Worm (Caenorhabditis elegans) whole organism, early embryonic: ENCODE results near the gene T11F8.12.

ENCODE experiments used
- aly-1 ChIP-seq: sonication (generic microtip); optimal IDR thresholded peaks from 2 replicates; lab custom pipeline; 2016; ENCODE audit warnings: missing genetic modification characterization, missing compliant biosample characterization
- ama-1 ChIP-seq: fragments of 150-350 bp; optimal IDR thresholded peaks from 2 replicates; lab custom pipeline; 2014
- ceh-13 ChIP-seq: fragments of 200-800 bp; sonication (Bioruptor generic); optimal IDR thresholded peaks from 2 replicates; lab custom pipeline; 2018; ENCODE audit warnings: mild to moderate bottlenecking, missing genetic modification characterization, missing compliant biosample characterization
- flt-1 ChIP-seq: fragments of 200-800 bp; sonication (Bioruptor generic); IDR thresholded peaks from 2 replicates; pipeline ENCODE4 v1.3.6; 2022; ENCODE audit warnings: missing genetic modification characterization, missing compliant biosample characterization
- hmbx-1 ChIP-seq: sonication (generic microtip); optimal IDR thresholded peaks from 2 replicates; lab custom pipeline; 2016; ENCODE audit warnings: mild to moderate bottlenecking, missing genetic modification characterization, missing compliant biosample characterization
- hmg-4 ChIP-seq: fragments of 200-800 bp; sonication (Bioruptor generic); optimal IDR thresholded peaks from 2 replicates; lab custom pipeline; 2018; ENCODE audit warnings: mild to moderate bottlenecking, missing genetic modification characterization, missing compliant biosample characterization
- hnd-1 ChIP-seq: sonication (generic microtip); optimal IDR thresholded peaks from 2 replicates; lab custom pipeline; 2016; ENCODE audit warnings: missing genetic modification characterization, missing compliant biosample characterization
- pes-1 ChIP-seq: fragments of 200-800 bp; sonication (Bioruptor generic); IDR thresholded peaks from 2 replicates; pipeline ENCODE4 v1.3.6; 2022; ENCODE audit warnings: missing genetic modification reagents, missing genetic modification characterization, missing compliant biosample characterization
- scrt-1 ChIP-seq: fragments of 200-800 bp; sonication (Bioruptor generic); IDR thresholded peaks from 2 replicates; pipeline ENCODE4 v1.3.6; 2022; ENCODE audit warnings: missing genetic modification characterization, missing compliant biosample characterization
- sea-1 ChIP-seq: fragments of 200-800 bp; sonication (Bioruptor generic); conservative IDR thresholded peaks from 2 replicates; pipeline ENCODE4 v1.3.6; 2022; ENCODE audit warnings: missing genetic modification characterization, missing compliant biosample characterization
- tbx-11 ChIP-seq: fragments of 200-800 bp; sonication (Bioruptor generic); IDR thresholded peaks from 2 replicates; pipeline ENCODE4 v1.3.6; 2022; ENCODE audit warnings: missing genetic modification characterization, missing compliant biosample characterization
- tbx-37 ChIP-seq: fragments of 200-800 bp; sonication (Bioruptor generic); conservative IDR thresholded peaks from 2 replicates; pipeline ENCODE4 v1.3.6; 2022; ENCODE audit warnings: missing genetic modification reagents, missing genetic modification characterization, missing compliant biosample characterization
- tra-4 ChIP-seq: sonication (generic microtip); optimal IDR thresholded peaks from 2 replicates; lab custom pipeline; 2017; ENCODE audit warnings: missing genetic modification characterization, missing compliant biosample characterization

DNA sequence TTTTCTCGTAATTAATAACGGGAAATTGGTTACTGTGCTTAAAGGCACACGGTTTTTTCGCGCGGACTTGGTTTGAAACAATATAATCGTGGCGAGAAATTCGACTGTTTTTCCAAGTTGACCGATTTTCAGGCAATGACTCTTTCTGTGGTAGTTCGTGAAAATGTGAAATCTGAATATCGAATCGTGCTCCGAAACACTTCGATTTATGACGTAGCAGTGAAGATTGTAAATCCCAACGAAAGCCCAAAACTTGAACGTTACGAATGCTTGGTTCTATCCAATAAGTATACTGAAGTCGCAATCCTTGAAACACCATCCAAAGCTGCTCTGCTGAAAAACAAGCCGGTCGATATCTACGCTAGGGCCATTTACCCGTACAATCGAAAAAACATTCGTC, 12.0 kb upstream of the T11F8.12 start:
- TF ChIP-seq flt-1 (GFP tag; lab: Robert Waterston, UW) (no peak), ama-1 (lab: Kevin White, UChicago) (no peak), hmbx-1 (tag; lab: Kevin White, UChicago) (no peak), tbx-37 (no peak), pes-1 (GFP tag; lab: Robert Waterston, UW) (no peak), tra-4 (tag; lab: Kevin White, UChicago) (no peak), hnd-1 (no peak), aly-1 (no peak), hmg-4 (GFP tag; lab: Kevin White, UChicago) (no peak), scrt-1 (GFP tag; lab: Robert Waterston, UW) (no peak), tbx-11 (no peak), ceh-13 (GFP tag; lab: Kevin White, UChicago) (no peak), sea-1 (GFP tag; lab: Robert Waterston, UW) (no peak)
